Fruit fly (Drosophila melanogaster): Measurements from ENCODE around the gene Gem4b.

DNA sequence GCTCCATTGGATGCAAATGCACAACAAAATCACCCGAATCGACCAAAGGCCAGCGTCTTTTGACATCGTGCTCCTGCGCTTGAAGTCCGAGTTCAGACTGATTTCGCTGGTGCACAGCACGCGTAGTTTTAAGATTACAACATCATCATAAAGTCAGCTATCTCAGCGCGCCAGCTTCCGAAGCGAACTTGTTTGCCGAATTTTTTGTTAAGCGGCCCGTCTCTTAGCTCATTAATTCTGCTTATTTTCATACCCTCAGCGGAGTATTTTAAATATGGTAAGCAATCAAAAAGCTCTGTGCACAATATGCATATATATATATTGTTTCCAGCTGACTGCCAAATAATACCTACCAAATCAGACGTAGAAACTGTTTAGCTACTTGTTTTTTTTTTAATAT lies 30.6 kb downstream of the Gem4b start, which contains the start of gene CG6414:
- TF ChIP-seq psq (optimal IDR thresholded peaks at IDR 0.05) (no peak), Dll (optimal IDR thresholded peaks at IDR 0.05) (no peak), pan (optimal IDR thresholded peaks at IDR 0.05) (no peak), usp (GFP tag; optimal IDR thresholded peaks at IDR 0.05) (no peak), EcR (GFP tag; optimal IDR thresholded peaks at IDR 0.05) (no peak)
